Fruit fly (Drosophila melanogaster) whole organism, prepupa: ENCODE measurements around the gene CG5618.
A peak's percentile ranks its signal among the peaks of the same experiment; 100 is the strongest.

Experiments used
- Blimp-1 ChIP-seq: fragments of 200-800 bp; sonication (Bioruptor generic); optimal IDR thresholded peaks from 3 replicates; lab custom pipeline; 2017; ENCODE audit warnings: missing biosample characterization, missing genetic modification characterization, mild to moderate bottlenecking, moderate library complexity, missing genetic modification reagents
- CG10631 ChIP-seq: fragments of 200-800 bp; sonication (Bioruptor generic); optimal IDR thresholded peaks from 2 replicates; lab custom pipeline; 2016; ENCODE audit warnings: missing biosample characterization, missing genetic modification characterization
- CG11294 ChIP-seq: fragments of 200-800 bp; sonication (Bioruptor generic); IDR thresholded peaks from 2 replicates; pipeline ENCODE4 v1.3.6; 2022; ENCODE audit warnings: missing biosample characterization, missing genetic modification characterization
- CG11902 ChIP-seq: fragments of 200-800 bp; sonication (Bioruptor generic); optimal IDR thresholded peaks from 3 replicates; lab custom pipeline; 2016; ENCODE audit warnings: missing biosample characterization, missing genetic modification characterization
- CG15336 ChIP-seq: fragments of 200-800 bp; sonication (Bioruptor generic); IDR thresholded peaks from 2 replicates; pipeline ENCODE4 v1.3.6; 2022; ENCODE audit warnings: missing biosample characterization, missing genetic modification characterization
- CG1621 ChIP-seq: fragments of 200-800 bp; sonication (Bioruptor generic); optimal IDR thresholded peaks from 3 replicates; lab custom pipeline; 2018; ENCODE audit warnings: missing biosample characterization, mild to moderate bottlenecking, missing genetic modification characterization
- CG16779 ChIP-seq: fragments of 200-800 bp; sonication (Bioruptor generic); optimal IDR thresholded peaks from 3 replicates; lab custom pipeline; 2017; ENCODE audit warnings: missing biosample characterization, mild to moderate bottlenecking, missing genetic modification characterization
- CG3032 ChIP-seq: fragments of 200-800 bp; optimal IDR thresholded peaks from 2 replicates; lab custom pipeline; 2019; ENCODE audit warnings: missing biosample characterization, mild to moderate bottlenecking, missing genetic modification characterization, moderate library complexity
- CG32006 ChIP-seq: fragments of 200-800 bp; sonication (Bioruptor generic); optimal IDR thresholded peaks from 3 replicates; lab custom pipeline; 2017; ENCODE audit warnings: missing biosample characterization, mild to moderate bottlenecking, missing genetic modification characterization
- CG34406 ChIP-seq: fragments of 200-800 bp; sonication (Bioruptor generic); optimal IDR thresholded peaks from 3 replicates; lab custom pipeline; 2016; ENCODE audit warnings: missing biosample characterization, missing genetic modification characterization
- CG3919 ChIP-seq: fragments of 200-800 bp; sonication (Bioruptor generic); optimal IDR thresholded peaks from 3 replicates; lab custom pipeline; 2016; ENCODE audit warnings: missing biosample characterization, missing genetic modification characterization
- CG6276 ChIP-seq: fragments of 200-800 bp; sonication (Bioruptor generic); optimal IDR thresholded peaks from 2 replicates; lab custom pipeline; 2017; ENCODE audit warnings: missing biosample characterization, mild to moderate bottlenecking, missing genetic modification characterization
- CG6792 ChIP-seq: fragments of 200-800 bp; sonication (Bioruptor generic); optimal IDR thresholded peaks from 3 replicates; lab custom pipeline; 2016; ENCODE audit warnings: missing biosample characterization, missing genetic modification characterization
- CG6808 ChIP-seq: fragments of 200-800 bp; sonication (Bioruptor generic); optimal IDR thresholded peaks from 3 replicates; lab custom pipeline; 2017; ENCODE audit warnings: missing biosample characterization, missing genetic modification characterization, mild to moderate bottlenecking, moderate library complexity, missing genetic modification reagents
- CG6854 ChIP-seq: fragments of 200-800 bp; sonication (Bioruptor generic); optimal IDR thresholded peaks from 2 replicates; lab custom pipeline; 2017; ENCODE audit warnings: missing biosample characterization, mild to moderate bottlenecking, missing genetic modification characterization
- CG7368 ChIP-seq: fragments of 200-800 bp; sonication (Bioruptor generic); optimal IDR thresholded peaks from 3 replicates; lab custom pipeline; 2016; ENCODE audit warnings: missing biosample characterization, missing genetic modification characterization
- CG8119 ChIP-seq: fragments of 200-800 bp; sonication (Bioruptor generic); IDR thresholded peaks from 3 replicates; pipeline ENCODE4 v1.3.6; 2022; ENCODE audit warnings: missing biosample characterization, missing genetic modification characterization
- CG8319 ChIP-seq: fragments of 200-800 bp; sonication (Bioruptor generic); optimal IDR thresholded peaks from 3 replicates; lab custom pipeline; 2016; ENCODE audit warnings: missing biosample characterization, missing genetic modification characterization
- CG9139 ChIP-seq: fragments of 200-800 bp; sonication (Bioruptor generic); optimal IDR thresholded peaks from 3 replicates; lab custom pipeline; 2017; ENCODE audit warnings: missing biosample characterization, mild to moderate bottlenecking, missing genetic modification characterization
- Eip75B ChIP-seq: fragments of 200-800 bp; sonication (Bioruptor generic); optimal IDR thresholded peaks from 3 replicates; lab custom pipeline; 2016; ENCODE audit warnings: missing biosample characterization, missing genetic modification characterization
- Eip78C ChIP-seq: fragments of 200-800 bp; sonication (Bioruptor generic); peaks from one replicate; lab custom pipeline; 2016; ENCODE audit warnings: missing biosample characterization, missing genetic modification characterization
- Eip93F ChIP-seq: fragments of 200-800 bp; sonication (Bioruptor generic); optimal IDR thresholded peaks from 2 replicates; lab custom pipeline; 2016; ENCODE audit warnings: missing biosample characterization, mild to moderate bottlenecking, missing genetic modification characterization
- Ets21C ChIP-seq: fragments of 200-800 bp; sonication (Bioruptor generic); optimal IDR thresholded peaks from 3 replicates; lab custom pipeline; 2016; ENCODE audit warnings: missing biosample characterization, missing genetic modification characterization
- Gug ChIP-seq: fragments of 200-800 bp; sonication (Bioruptor generic); IDR thresholded peaks from 2 replicates; pipeline ENCODE4 v1.3.6; 2022; ENCODE audit warnings: missing biosample characterization, missing genetic modification characterization
- Hr39 ChIP-seq: fragments of 200-800 bp; sonication (Bioruptor generic); optimal IDR thresholded peaks from 2 replicates; lab custom pipeline; 2016; ENCODE audit warnings: missing biosample characterization, missing genetic modification characterization
- Hr4 ChIP-seq: fragments of 200-800 bp; sonication (Bioruptor generic); optimal IDR thresholded peaks from 3 replicates; lab custom pipeline; 2016; ENCODE audit warnings: missing biosample characterization, missing genetic modification characterization
- Lpt ChIP-seq: fragments of 200-800 bp; sonication (Bioruptor generic); optimal IDR thresholded peaks from 3 replicates; lab custom pipeline; 2016; ENCODE audit warnings: missing biosample characterization, missing genetic modification characterization
- Sox102F ChIP-seq: fragments of 200-800 bp; sonication (Bioruptor generic); optimal IDR thresholded peaks from 2 replicates; lab custom pipeline; 2016; ENCODE audit warnings: missing biosample characterization, mild to moderate bottlenecking, missing genetic modification characterization
- Sox14 ChIP-seq: fragments of 200-800 bp; sonication (Bioruptor generic); optimal IDR thresholded peaks from 3 replicates; lab custom pipeline; 2016; ENCODE audit warnings: missing biosample characterization, missing genetic modification characterization
- acj6 ChIP-seq: fragments of 200-800 bp; sonication (Bioruptor generic); optimal IDR thresholded peaks from 3 replicates; lab custom pipeline; 2016; ENCODE audit warnings: missing biosample characterization, missing genetic modification characterization
- cyc ChIP-seq: fragments of 200-800 bp; sonication (Bioruptor generic); optimal IDR thresholded peaks from 3 replicates; lab custom pipeline; 2016; ENCODE audit warnings: missing biosample characterization, missing genetic modification characterization
- dac ChIP-seq: fragments of 200-800 bp; sonication (Bioruptor generic); optimal IDR thresholded peaks from 2 replicates; lab custom pipeline; 2017; ENCODE audit warnings: missing biosample characterization, mild to moderate bottlenecking, missing genetic modification characterization
- dsx ChIP-seq: fragments of 200-800 bp; optimal IDR thresholded peaks from 3 replicates; lab custom pipeline; 2019; ENCODE audit warnings: missing biosample characterization, mild to moderate bottlenecking, missing genetic modification characterization, moderate library complexity; ENCODE audit not compliant: poor library complexity, severe bottlenecking
- eg ChIP-seq: fragments of 200-800 bp; sonication (Bioruptor generic); IDR thresholded peaks from 3 replicates; pipeline ENCODE4 v1.3.6; 2022; ENCODE audit warnings: missing biosample characterization, missing genetic modification characterization
- esn ChIP-seq: fragments of 200-800 bp; sonication (Bioruptor generic); optimal IDR thresholded peaks from 2 replicates; lab custom pipeline; 2016; ENCODE audit warnings: missing biosample characterization, mild to moderate bottlenecking, missing genetic modification characterization, moderate library complexity
- fd85E ChIP-seq: fragments of 200-800 bp; sonication (Bioruptor generic); optimal IDR thresholded peaks from 3 replicates; lab custom pipeline; 2016; ENCODE audit warnings: missing biosample characterization, missing genetic modification characterization
- lz ChIP-seq: fragments of 200-800 bp; sonication (Bioruptor generic); optimal IDR thresholded peaks from 3 replicates; lab custom pipeline; 2016; ENCODE audit warnings: missing biosample characterization, missing genetic modification characterization
- net ChIP-seq: fragments of 200-800 bp; sonication (Bioruptor generic); optimal IDR thresholded peaks from 3 replicates; lab custom pipeline; 2016; ENCODE audit warnings: missing biosample characterization, missing genetic modification characterization
- pdm3 ChIP-seq: fragments of 200-800 bp; sonication (Bioruptor generic); optimal IDR thresholded peaks from 3 replicates; lab custom pipeline; 2016; ENCODE audit warnings: missing biosample characterization, missing genetic modification characterization
- salr ChIP-seq, 2 experiments: fragments of 200-800 bp; sonication (Bioruptor generic); optimal IDR thresholded peaks; 3 replicates each; lab custom pipeline; 2016 to 2018; ENCODE audit warnings: missing biosample characterization in 2 of 2, missing genetic modification characterization in 2 of 2, mild to moderate bottlenecking in 1 of 2
- spab ChIP-seq: fragments of 200-800 bp; sonication (Bioruptor generic); optimal IDR thresholded peaks from 2 replicates; lab custom pipeline; 2017; ENCODE audit warnings: missing biosample characterization, mild to moderate bottlenecking, missing genetic modification characterization, missing genetic modification reagents
- svp ChIP-seq: fragments of 200-800 bp; sonication (Bioruptor generic); peaks from one replicate; lab custom pipeline; 2016; ENCODE audit warnings: missing biosample characterization, missing genetic modification characterization
- vri ChIP-seq: fragments of 200-800 bp; sonication (Bioruptor generic); optimal IDR thresholded peaks from 3 replicates; lab custom pipeline; 2016; ENCODE audit warnings: missing biosample characterization, mild to moderate bottlenecking, missing genetic modification characterization

Gene CG5618

dm6 chr3L:20375878-20376563 is 22.8 kb downstream of the CG5618 start, which contains the start of the genes Ide and RhoBTB (continued):
- TF ChIP-seq Eip75B (GFP tag; lab: Kevin White, UChicago) (peak; percentile 77), Blimp-1 (GFP tag; lab: Kevin White, UChicago) (peak; percentile 41), pdm3 (GFP tag; lab: Kevin White, UChicago) (no peak), CG6808 (GFP tag; lab: Kevin White, UChicago) (no peak), acj6 (GFP tag; lab: Kevin White, UChicago) (peak; percentile 88), vri (no peak), CG10631 (GFP tag; lab: Kevin White, UChicago) (peak; percentile 86), salr (GFP tag; optimal IDR thresholded peaks at IDR 0.05; lab: Kevin White, UChicago) (peak in 1 of 2 experiments; percentile 34), Gug (peak; percentile 81), fd85E (GFP tag; lab: Kevin White, UChicago) (no peak), dsx (peak; percentile 53), CG1621 (tag; lab: Kevin White, UChicago) (peak; percentile 58), CG7368 (GFP tag; lab: Kevin White, UChicago) (peak; percentile 55), CG32006 (GFP tag; lab: Kevin White, UChicago) (peak; percentile 84), net (GFP tag; lab: Kevin White, UChicago) (peak; percentile 41), CG8319 (peak; percentile 78), Eip93F (GFP tag; lab: Kevin White, UChicago) (no peak), CG6792 (GFP tag; lab: Kevin White, UChicago) (peak; percentile 75), CG9139 (GFP tag; lab: Kevin White, UChicago) (no peak), CG6854 (GFP tag; lab: Kevin White, UChicago) (no peak), Ets21C (GFP tag; lab: Kevin White, UChicago) (peak; percentile 89), CG11902 (GFP tag; lab: Kevin White, UChicago) (peak; percentile 91), dac (GFP tag; lab: Kevin White, UChicago) (peak; percentile 51)
- TF ChIP-seq, all 60 proteins: peak for 44

DNA sequence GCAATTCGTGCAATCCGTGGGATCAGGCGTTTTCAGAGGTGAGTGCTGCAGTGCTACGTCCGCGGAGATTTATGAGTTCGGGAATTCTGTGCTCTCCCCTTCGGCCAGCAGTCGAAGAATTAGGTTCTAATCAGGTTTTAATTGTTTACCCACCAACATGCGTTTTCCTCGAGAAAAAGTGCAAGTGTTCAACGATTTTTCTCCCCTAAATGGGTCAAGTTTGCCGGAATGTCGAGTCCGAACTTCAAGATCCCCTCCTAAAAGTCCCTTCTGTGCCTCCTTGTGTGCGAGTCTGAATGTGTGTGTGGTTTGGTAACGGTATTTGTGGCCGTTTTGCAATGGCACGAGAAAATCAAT is 23.3 kb downstream of the CG5618 start:
- no peak for TF ChIP-seq fd85E (GFP tag; lab: Kevin White, UChicago)
- no peak for TF ChIP-seq CG11294 (GFP tag; lab: Robert Waterston, UW)
- TF ChIP-seq cyc (GFP tag; lab: Kevin White, UChicago): no peak
- no peak for TF ChIP-seq net (GFP tag; lab: Kevin White, UChicago)
- no peak for TF ChIP-seq CG7368 (GFP tag; lab: Kevin White, UChicago)
- TF ChIP-seq svp: peak; percentile 86
- no peak for TF ChIP-seq lz (GFP tag; lab: Kevin White, UChicago)
- peak; percentile 72 for TF ChIP-seq Eip78C (GFP tag; lab: Kevin White, UChicago)
- TF ChIP-seq CG9139 (GFP tag; lab: Kevin White, UChicago): no peak
- no peak for TF ChIP-seq CG15336 (GFP tag; lab: Robert Waterston, UW)
- TF ChIP-seq dac (GFP tag; lab: Kevin White, UChicago): no peak
- no peak for TF ChIP-seq Lpt (GFP tag; lab: Kevin White, UChicago)
- TF ChIP-seq Ets21C (GFP tag; lab: Kevin White, UChicago): no peak

DNA sequence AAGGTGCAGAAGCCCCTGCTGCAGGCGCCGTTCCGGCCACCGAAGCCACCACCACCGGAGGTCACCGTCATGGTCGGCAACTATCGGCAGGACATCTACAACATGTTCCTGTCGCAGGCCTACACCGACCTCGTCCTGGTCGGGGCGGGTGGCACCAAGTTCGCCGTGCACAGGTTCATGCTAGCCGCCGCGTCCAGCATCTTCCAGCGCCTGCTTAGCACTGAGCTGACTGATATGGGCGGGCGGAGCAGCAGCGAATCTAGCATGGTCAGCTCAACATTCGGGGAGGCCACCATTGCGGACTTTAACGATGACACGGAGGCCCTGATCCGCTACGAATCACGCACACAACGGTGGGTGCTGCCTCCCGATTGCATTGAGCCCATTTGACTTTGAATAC is 26.2 kb downstream of the CG5618 start:
- TF ChIP-seq Eip78C (GFP tag; lab: Kevin White, UChicago) (no peak), pdm3 (GFP tag; lab: Kevin White, UChicago) (no peak), spab (GFP tag; lab: Kevin White, UChicago) (no peak)

- peak; percentile 74 for TF ChIP-seq pdm3 (GFP tag; lab: Kevin White, UChicago)
- TF ChIP-seq CG3032 (tag; lab: Kevin White, UChicago): peak; percentile 66
- peak; percentile 79 for TF ChIP-seq Sox14 (GFP tag; lab: Kevin White, UChicago)
- TF ChIP-seq Hr39 (GFP tag; lab: Kevin White, UChicago): peak; percentile 65
- no peak for TF ChIP-seq CG6854 (GFP tag; lab: Kevin White, UChicago)
- peak; percentile 69 for TF ChIP-seq eg (GFP tag; lab: Robert Waterston, UW)
- peak; percentile 80 for TF ChIP-seq CG34406 (GFP tag; lab: Kevin White, UChicago)
- no peak for TF ChIP-seq CG16779 (tag; lab: Kevin White, UChicago)
- peak; percentile 71; the same call in 2 of the 3 replicates for TF ChIP-seq CG8119 (GFP tag; lab: Robert Waterston, UW)
- peak; percentile 69 for TF ChIP-seq cyc (GFP tag; lab: Kevin White, UChicago)
- peak; percentile 87 for TF ChIP-seq esn (GFP tag; lab: Kevin White, UChicago)
- TF ChIP-seq Sox102F: peak; percentile 72
- no peak for TF ChIP-seq CG6276 (GFP tag; lab: Kevin White, UChicago)
- TF ChIP-seq CG8319: peak; percentile 59
- peak; percentile 68 for TF ChIP-seq CG3919 (GFP tag; lab: Kevin White, UChicago)
- TF ChIP-seq CG6808 (GFP tag; lab: Kevin White, UChicago): peak; percentile 45
- TF ChIP-seq Hr4: peak; percentile 70
Measured at dm6 chr3L:20384086-20384810, 31.0 kb downstream of the CG5618 start, which contains the start of the genes CG5498 and fbl. TSS of gene CG5498 (minus strand) at chr3L:20384109. TSS of gene fbl (plus strand) at chr3L:20384429.
